Fruit fly (Drosophila melanogaster): ENCODE measurements around the gene CG12481.

The CG12481 gene

dm6 chrX:14234468-14234867 is 47.4 kb downstream of the CG12481 start (continued):
- TF ChIP-seq gcm (GFP tag; optimal IDR thresholded peaks at IDR 0.05): peak; percentile 58
- TF ChIP-seq unpg (GFP tag; optimal IDR thresholded peaks at IDR 0.05): peak; percentile 35
- TF ChIP-seq CG4854 (GFP tag; optimal IDR thresholded peaks at IDR 0.05): no peak
